Comparison of ENCODE assay signal across 1 fruit fly cellular context in the genomic region with DNA sequence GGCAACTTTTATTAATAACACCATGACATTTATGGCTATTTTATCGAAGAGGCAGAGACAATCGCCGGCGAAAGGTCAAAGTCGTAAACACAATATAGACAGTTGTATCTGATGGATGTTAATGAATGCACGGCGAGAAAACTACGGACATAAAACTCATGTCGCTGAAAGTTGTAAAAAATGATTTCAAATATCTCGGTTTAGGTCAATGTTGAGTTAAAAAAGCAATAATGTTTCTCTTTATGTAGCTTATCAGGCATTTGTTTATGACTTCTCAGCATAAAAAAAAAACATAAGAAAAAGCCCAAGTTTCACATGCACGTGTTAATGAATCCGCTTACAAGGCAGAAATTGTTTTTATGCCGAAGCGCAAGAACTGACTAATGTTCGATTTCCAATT.
TF ChIP-seq lines count a peak whose summit lies in the region.

No protein-coding gene starts in this region.

TF ChIP-seq in whole organism, embryonic, 481 proteins besides CTCF, POLR2A, EP300 and RAD21 (continued from another document):
- TF ChIP-seq CG33557 (GFP tag; optimal IDR thresholded peaks at IDR 0.05; lab: Kevin White, UChicago) (no peak), CG18011 (GFP tag; optimal IDR thresholded peaks at IDR 0.05; lab: Kevin White, UChicago) (no peak), CG15601 (tag; optimal IDR thresholded peaks at IDR 0.05; lab: Kevin White, UChicago) (no peak)
TF ChIP-seq in whole organism, embryonic: peak in this region for 28.
